Worm (Caenorhabditis elegans) whole organism, L4/young adult: ENCODE results near the gene B0303.14.

Source experiments
- W03F9.2 ChIP-seq: fragments of 150-350 bp; optimal IDR thresholded peaks from 2 replicates; lab custom pipeline; 2014; ENCODE audit warnings: missing biosample characterization, missing genetic modification characterization
- him-1 ChIP-seq: sonication (generic microtip); optimal IDR thresholded peaks from 2 replicates; lab custom pipeline; 2016; ENCODE audit warnings: missing genotype, missing genetic modification reagents, missing genetic modification characterization, missing compliant biosample characterization

ce11 chrIII:8737391-8737790, 21.4 kb upstream of the B0303.14 start:
- no peak for TF ChIP-seq W03F9.2 (tag; lab: Kevin White, UChicago)
- TF ChIP-seq him-1 = no peak
